Worm (Caenorhabditis elegans) whole organism, L1 larva: ENCODE measurements around the gene xol-1.

Experiments used
- nhr-28 ChIP-seq: fragments of 150-350 bp; optimal IDR thresholded peaks from 2 replicates; lab custom pipeline; 2014; ENCODE audit warnings: missing biosample characterization, missing genetic modification characterization
- rnt-1 ChIP-seq: sonication (generic microtip); optimal IDR thresholded peaks from 2 replicates; lab custom pipeline; 2016; ENCODE audit warnings: mild to moderate bottlenecking, missing genetic modification characterization, moderate library complexity, missing compliant biosample characterization

DNA sequence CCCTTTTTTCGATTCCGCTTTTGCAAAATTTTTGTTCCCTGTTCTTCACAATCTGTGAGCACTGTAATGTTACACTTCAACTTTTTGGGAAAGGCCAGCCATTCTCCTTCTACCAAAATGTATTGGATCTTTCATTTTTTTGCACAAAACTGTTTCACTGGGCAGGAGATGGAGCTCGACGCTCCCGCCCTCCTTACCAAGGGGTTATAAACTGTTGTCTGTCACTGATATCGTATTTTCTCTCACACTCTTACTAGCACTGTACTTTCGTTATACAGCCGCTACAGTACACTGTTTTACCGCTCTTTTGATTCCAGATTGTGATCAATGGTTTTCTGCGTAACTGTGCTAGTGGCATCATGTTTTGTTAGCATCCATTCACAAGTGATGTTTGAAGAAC is 36.6 kb downstream of the xol-1 start, which contains the start of gene C46F2.1:
- TF ChIP-seq nhr-28 (tag; lab: Kevin White, UChicago) (no peak), rnt-1 (tag; lab: Kevin White, UChicago) (no peak)
